Worm (Caenorhabditis elegans): Measurements from ENCODE around the gene nhr-101.
A peak's percentile ranks its signal among the peaks of the same experiment; 100 is the strongest.

nhr-101 gene

ce11 chrV:11610049-11610448, 39.8 kb downstream of the nhr-101 start, which contains the start of gene piit-1:
TSS of gene piit-1 (minus strand) at chrV:11610149.
- TF ChIP-seq mel-28 (tag; optimal IDR thresholded peaks at IDR 0.05; ENCODE audit: borderline replicate concordance) (no peak), nhr-90 (tag; optimal IDR thresholded peaks at IDR 0.05) (no peak), ets-4 (GFP tag; optimal IDR thresholded peaks at IDR 0.05) (no peak), Y53G8AR.9 (GFP tag; conservative IDR thresholded peaks at IDR 0.05) (no peak), bed-2 (GFP tag; IDR thresholded peaks at IDR 0.05) (no peak), ceh-40 (GFP tag; IDR thresholded peaks at IDR 0.05) (no peak)

ce11 chrV:11610481-11610880, 40.2 kb downstream of the nhr-101 start, which contains the start of gene sas-5:
TSS of gene sas-5 (plus strand) at chrV:11610737.
- TF ChIP-seq die-1 (tag; optimal IDR thresholded peaks at IDR 0.05): peak; percentile 14
- TF ChIP-seq ceh-91 (GFP tag; IDR thresholded peaks at IDR 0.05): peak; percentile 67
- TF ChIP-seq egl-18 (GFP tag; IDR thresholded peaks at IDR 0.05): no peak
- TF ChIP-seq hsf-1 (GFP tag; IDR thresholded peaks at IDR 0.05): peak; percentile 43; the same call in 1 of the 2 replicates
- no peak for TF ChIP-seq snpc-1.3 (tag; optimal IDR thresholded peaks at IDR 0.05; ENCODE audit: insufficient read depth)
- TF ChIP-seq dpl-1 (GFP tag; optimal IDR thresholded peaks at IDR 0.05): peak; percentile 77
- TF ChIP-seq Y56A3A.18 (GFP tag; IDR thresholded peaks at IDR 0.05): peak; percentile 71; the same call in 1 of the 2 replicates
- TF ChIP-seq F37B4.10 (GFP tag; IDR thresholded peaks at IDR 0.05): no peak
- no peak for TF ChIP-seq B0261.1 (tag; optimal IDR thresholded peaks at IDR 0.05)
- TF ChIP-seq chd-7 (tag; optimal IDR thresholded peaks at IDR 0.05): no peak
- TF ChIP-seq mxl-1 (tag; optimal IDR thresholded peaks at IDR 0.05): no peak
- TF ChIP-seq Y79H2A.3 (GFP tag; conservative IDR thresholded peaks at IDR 0.05): no peak
- peak; percentile 78 for TF ChIP-seq him-1 (tag; optimal IDR thresholded peaks at IDR 0.05)
- no peak for TF ChIP-seq F57A8.1 (GFP tag; optimal IDR thresholded peaks at IDR 0.05)
- TF ChIP-seq lsl-1 (GFP tag; optimal IDR thresholded peaks at IDR 0.05): peak; percentile 67
- TF ChIP-seq nhr-80 (tag; optimal IDR thresholded peaks at IDR 0.05): peak; percentile 29
- TF ChIP-seq snpc-1.1 (tag; optimal IDR thresholded peaks at IDR 0.05; ENCODE audit: insufficient read depth): peak; percentile 65
- TF ChIP-seq attf-3 (GFP tag; conservative IDR thresholded peaks at IDR 0.05): 0 out of 2 replicates have a peak, but pooled peaks have one; percentile 15
- TF ChIP-seq ztf-26 (tag; optimal IDR thresholded peaks at IDR 0.05): no peak
- TF ChIP-seq tbx-9 (tag; optimal IDR thresholded peaks at IDR 0.05; ENCODE audit: borderline replicate concordance): no peak
- TF ChIP-seq ekl-4 (GFP tag; IDR thresholded peaks at IDR 0.05): peak; percentile 78
- peak in 1 of 2 experiments; percentile 22 for TF ChIP-seq let-607 (tag; optimal IDR thresholded peaks at IDR 0.05)
- 0 out of 2 replicates have a peak, but pooled peaks have one; percentile 10 for TF ChIP-seq attf-6 (GFP tag; IDR thresholded peaks at IDR 0.05)
- TF ChIP-seq pha-4 (tag; optimal IDR thresholded peaks at IDR 0.05): no peak
- TF ChIP-seq rpc-1 (optimal IDR thresholded peaks at IDR 0.05): peak; percentile 40
- no peak for TF ChIP-seq rpc-1 (tag; optimal IDR thresholded peaks at IDR 0.05)
- peak; percentile 55 to 83 (median 71) for TF ChIP-seq lin-35 (GFP tag; optimal IDR thresholded peaks at IDR 0.05)
- peak; percentile 18 for TF ChIP-seq T07F8.4 (tag; optimal IDR thresholded peaks at IDR 0.05)
- TF ChIP-seq hmg-1.2 (GFP tag; IDR thresholded peaks at IDR 0.05): peak; percentile 58
- no peak; the same call in 1 of the 2 replicates for TF ChIP-seq lir-1 (GFP tag; conservative IDR thresholded peaks at IDR 0.05)
- no peak for TF ChIP-seq hmg-20 (GFP tag; IDR thresholded peaks at IDR 0.05)
- TF ChIP-seq somi-1 (GFP tag; optimal IDR thresholded peaks at IDR 0.05): no peak
- 0 out of 2 replicates have a peak, but pooled peaks have one; percentile 25 for TF ChIP-seq Y95B8A.8 (GFP tag; IDR thresholded peaks at IDR 0.05)
- TF ChIP-seq snpc-4 (GFP tag; optimal IDR thresholded peaks at IDR 0.05): no peak
- peak in 3 of 4 experiments; percentile 70 to 77 (median 76) for TF ChIP-seq snpc-4 (tag; optimal IDR thresholded peaks at IDR 0.05)
- peak; percentile 60 for TF ChIP-seq unc-130 (GFP tag; optimal IDR thresholded peaks at IDR 0.05)
- TF ChIP-seq hrde-1 (tag; optimal IDR thresholded peaks at IDR 0.05; ENCODE audit: borderline replicate concordance): no peak
- TF ChIP-seq F22D6.2 (tag; optimal IDR thresholded peaks at IDR 0.05): no peak
- peak; percentile 92 for TF ChIP-seq efl-1 (GFP tag; optimal IDR thresholded peaks at IDR 0.05)
- TF ChIP-seq egrh-3 (GFP tag; IDR thresholded peaks at IDR 0.05): peak; percentile 27; the same call in 1 of the 2 replicates
- no peak for TF ChIP-seq F39B2.1 (GFP tag; IDR thresholded peaks at IDR 0.05)

Data from whole organism, young adult.